Worm (Caenorhabditis elegans) whole organism, late embryonic: ENCODE measurements around the gene T27E7.1.
A peak's percentile ranks its signal among the peaks of the same experiment; 100 is the strongest.

ENCODE experiments used
- C08G9.2 ChIP-seq: sonication (generic microtip); optimal IDR thresholded peaks from 2 replicates; lab custom pipeline; 2016; ENCODE audit warnings: mild to moderate bottlenecking, missing genetic modification characterization, moderate library complexity, missing compliant biosample characterization
- C38D4.7 ChIP-seq: fragments of 200-800 bp; sonication (Bioruptor generic); optimal IDR thresholded peaks from 2 replicates; lab custom pipeline; 2018; ENCODE audit warnings: mild to moderate bottlenecking, missing genetic modification characterization, moderate library complexity, missing compliant biosample characterization
- F13H6.1 ChIP-seq: sonication (generic microtip); optimal IDR thresholded peaks from 2 replicates; lab custom pipeline; 2016; ENCODE audit warnings: missing genetic modification characterization, missing compliant biosample characterization
- K02D7.2 ChIP-seq: sonication (generic microtip); optimal IDR thresholded peaks from 2 replicates; lab custom pipeline; 2017; ENCODE audit warnings: mild to moderate bottlenecking, missing genetic modification characterization, missing compliant biosample characterization
- K09A11.1 ChIP-seq: sonication (generic microtip); optimal IDR thresholded peaks from 2 replicates; lab custom pipeline; 2017; ENCODE audit warnings: antibody characterized with exemption, mild to moderate bottlenecking, missing genetic modification characterization, missing compliant biosample characterization; ENCODE audit not compliant: insufficient read depth
- ahr-1 ChIP-seq: sonication (generic microtip); optimal IDR thresholded peaks from 2 replicates; lab custom pipeline; 2016; ENCODE audit warnings: missing genetic modification characterization, missing compliant biosample characterization
- ceh-14 ChIP-seq: sonication (generic microtip); optimal IDR thresholded peaks from 2 replicates; lab custom pipeline; 2016; ENCODE audit warnings: missing genotype, missing genetic modification characterization, missing compliant biosample characterization
- ceh-18 ChIP-seq: sonication (generic microtip); optimal IDR thresholded peaks from 2 replicates; lab custom pipeline; 2016; ENCODE audit warnings: missing genetic modification characterization, missing compliant biosample characterization
- ceh-19 ChIP-seq: fragments of 200-800 bp; sonication (Bioruptor generic); optimal IDR thresholded peaks from 2 replicates; lab custom pipeline; 2018; ENCODE audit warnings: mild to moderate bottlenecking, missing genetic modification characterization, missing compliant biosample characterization
- ceh-2 ChIP-seq: sonication (generic microtip); optimal IDR thresholded peaks from 2 replicates; lab custom pipeline; 2016; ENCODE audit warnings: missing genotype, missing genetic modification characterization, missing compliant biosample characterization
- ceh-24 ChIP-seq: sonication (generic microtip); optimal IDR thresholded peaks from 2 replicates; lab custom pipeline; 2016; ENCODE audit warnings: mild to moderate bottlenecking, missing genetic modification characterization, missing compliant biosample characterization
- ceh-30 ChIP-seq: fragments of 150-350 bp; optimal IDR thresholded peaks from 2 replicates; lab custom pipeline; 2014; ENCODE audit warnings: missing biosample characterization, missing genetic modification characterization
- ceh-31 ChIP-seq: sonication (generic microtip); optimal IDR thresholded peaks from 2 replicates; lab custom pipeline; 2016; ENCODE audit warnings: missing genetic modification characterization, missing compliant biosample characterization
- ceh-34 ChIP-seq: sonication (generic microtip); optimal IDR thresholded peaks from 2 replicates; lab custom pipeline; 2016; ENCODE audit warnings: mild to moderate bottlenecking, missing genetic modification characterization, missing compliant biosample characterization
- ceh-45 ChIP-seq: fragments of 200-800 bp; sonication (Bioruptor generic); IDR thresholded peaks from 2 replicates; pipeline ENCODE4 v1.3.6; 2022; ENCODE audit warnings: missing genetic modification reagents, missing genetic modification characterization, missing compliant biosample characterization
- dmd-4 ChIP-seq: sonication (generic microtip); optimal IDR thresholded peaks from 2 replicates; lab custom pipeline; 2016; ENCODE audit warnings: borderline replicate concordance, missing genetic modification characterization, missing compliant biosample characterization
- dve-1 ChIP-seq: sonication (generic microtip); optimal IDR thresholded peaks from 2 replicates; lab custom pipeline; 2017; ENCODE audit warnings: antibody characterized with exemption, mild to moderate bottlenecking, missing genetic modification characterization, missing compliant biosample characterization
- elt-2 ChIP-seq: sonication (generic microtip); optimal IDR thresholded peaks from 2 replicates; lab custom pipeline; 2016; ENCODE audit warnings: missing genetic modification reagents, missing genetic modification characterization, missing compliant biosample characterization
- eyg-1 ChIP-seq: sonication (generic microtip); optimal IDR thresholded peaks from 2 replicates; lab custom pipeline; 2016; ENCODE audit warnings: missing genotype, missing genetic modification characterization, missing compliant biosample characterization
- fax-1 ChIP-seq: sonication (generic microtip); optimal IDR thresholded peaks from 2 replicates; lab custom pipeline; 2016; ENCODE audit warnings: missing genotype, missing genetic modification characterization, missing compliant biosample characterization
- fkh-10 ChIP-seq: fragments of 150-350 bp; optimal IDR thresholded peaks from 2 replicates; lab custom pipeline; 2014; ENCODE audit warnings: missing biosample characterization, missing genetic modification reagents, missing genetic modification characterization
- fkh-6 ChIP-seq: sonication (generic microtip); optimal IDR thresholded peaks from 2 replicates; lab custom pipeline; 2016; ENCODE audit warnings: missing genetic modification characterization, missing compliant biosample characterization
- gmeb-2 ChIP-seq: sonication (generic microtip); optimal IDR thresholded peaks from 2 replicates; lab custom pipeline; 2016; ENCODE audit warnings: missing genetic modification characterization, inconsistent platforms, missing compliant biosample characterization
- hlh-15 ChIP-seq: sonication (generic microtip); optimal IDR thresholded peaks from 2 replicates; lab custom pipeline; 2016; ENCODE audit warnings: missing genetic modification characterization, missing compliant biosample characterization
- hlh-8 ChIP-seq: sonication (generic microtip); optimal IDR thresholded peaks from 2 replicates; lab custom pipeline; 2016; ENCODE audit warnings: missing genotype, missing genetic modification characterization, missing compliant biosample characterization
- madf-2 ChIP-seq: sonication (generic microtip); optimal IDR thresholded peaks from 2 replicates; lab custom pipeline; 2017; ENCODE audit warnings: missing genetic modification characterization, missing compliant biosample characterization
- nfya-1 ChIP-seq: sonication (generic microtip); optimal IDR thresholded peaks from 2 replicates; lab custom pipeline; 2017; ENCODE audit warnings: missing genetic modification characterization, mild to moderate bottlenecking, missing compliant biosample characterization, antibody characterized with exemption, moderate library complexity
- nhr-11 ChIP-seq: fragments of 150-350 bp; optimal IDR thresholded peaks from 2 replicates; lab custom pipeline; 2014; ENCODE audit warnings: missing biosample characterization, missing genetic modification characterization
- npax-4 ChIP-seq: sonication (generic microtip); optimal IDR thresholded peaks from 2 replicates; lab custom pipeline; 2016; ENCODE audit warnings: missing genetic modification characterization, missing compliant biosample characterization
- pha-2 ChIP-seq: sonication (generic microtip); optimal IDR thresholded peaks from 2 replicates; lab custom pipeline; 2017; ENCODE audit warnings: mild to moderate bottlenecking, missing genetic modification characterization, missing compliant biosample characterization
- pha-4 ChIP-seq: fragments of 150-350 bp; optimal IDR thresholded peaks from 2 replicates; lab custom pipeline; 2018; ENCODE audit warnings: missing biosample characterization, missing genetic modification reagents, missing genetic modification characterization
- pros-1 ChIP-seq: fragments of 150-350 bp; optimal IDR thresholded peaks from 2 replicates; lab custom pipeline; 2014; ENCODE audit warnings: missing biosample characterization, missing genetic modification reagents, missing genetic modification characterization
- ref-2 ChIP-seq: sonication (generic microtip); optimal IDR thresholded peaks from 2 replicates; lab custom pipeline; 2016; ENCODE audit warnings: missing genetic modification characterization, missing compliant biosample characterization
- rnt-1 ChIP-seq: sonication (generic microtip); optimal IDR thresholded peaks from 2 replicates; lab custom pipeline; 2016; ENCODE audit warnings: missing genetic modification characterization, missing compliant biosample characterization
- sdc-2 ChIP-seq: sonication (generic microtip); optimal IDR thresholded peaks from 2 replicates; lab custom pipeline; 2016; ENCODE audit warnings: missing genotype, missing genetic modification characterization, missing compliant biosample characterization
- sox-2 ChIP-seq: fragments of 200-800 bp; sonication (Bioruptor generic); IDR thresholded peaks from 2 replicates; pipeline ENCODE4 v1.3.6; 2022; ENCODE audit warnings: missing genetic modification reagents, missing genetic modification characterization, missing compliant biosample characterization
- sox-4 ChIP-seq: sonication (generic microtip); optimal IDR thresholded peaks from 2 replicates; lab custom pipeline; 2017; ENCODE audit warnings: mild to moderate bottlenecking, missing genetic modification characterization, inconsistent platforms, missing compliant biosample characterization
- syd-9 ChIP-seq: sonication (generic microtip); optimal IDR thresholded peaks from 2 replicates; lab custom pipeline; 2016; ENCODE audit warnings: mild to moderate bottlenecking, missing genetic modification characterization, moderate library complexity, missing compliant biosample characterization
- tbx-2 ChIP-seq: sonication (generic microtip); optimal IDR thresholded peaks from 2 replicates; lab custom pipeline; 2016; ENCODE audit warnings: missing genetic modification characterization, missing compliant biosample characterization
- unc-3 ChIP-seq, 2 experiments: fragments of 200-800 bp in 1 of 2; sonication (Bioruptor generic) in 1 of 2; sonication (generic microtip) in 1 of 2; conservative IDR thresholded peaks in 1 of 2; optimal IDR thresholded peaks in 1 of 2; 2 replicates each; pipeline versions ENCODE4 v1.3.6 to Lab custom; 2016 to 2022; ENCODE audit warnings: missing compliant biosample characterization in 2 of 2, missing genetic modification characterization in 2 of 2, missing genetic modification reagents in 1 of 2
- unc-42 ChIP-seq: sonication (generic microtip); optimal IDR thresholded peaks from 2 replicates; lab custom pipeline; 2016; ENCODE audit warnings: missing genotype, missing genetic modification characterization, missing compliant biosample characterization
- unc-55 ChIP-seq: sonication (generic microtip); optimal IDR thresholded peaks from 2 replicates; lab custom pipeline; 2017; ENCODE audit warnings: missing biosample characterization, missing genetic modification reagents, missing genetic modification characterization
- unc-86 ChIP-seq: sonication (generic microtip); optimal IDR thresholded peaks from 2 replicates; lab custom pipeline; 2016; ENCODE audit warnings: missing genetic modification characterization, missing compliant biosample characterization
- zip-5 ChIP-seq: sonication (generic microtip); optimal IDR thresholded peaks from 2 replicates; lab custom pipeline; 2016; ENCODE audit warnings: missing genetic modification characterization, missing compliant biosample characterization
- ztf-16 ChIP-seq: sonication (generic microtip); optimal IDR thresholded peaks from 2 replicates; lab custom pipeline; 2017; ENCODE audit warnings: missing genetic modification characterization, missing compliant biosample characterization

T27E7.1 gene

ce11 chrIV:14496494-14496893 is 23.1 kb upstream of the T27E7.1 start:
- peak; percentile 49 for TF ChIP-seq sox-2 (GFP tag; lab: Robert Waterston, UW)
- peak; percentile 51 for TF ChIP-seq ceh-31
- peak; percentile 69 for TF ChIP-seq pha-2
- peak; percentile 22 for TF ChIP-seq fkh-6 (tag; lab: Kevin White, UChicago)
- TF ChIP-seq eyg-1 (tag; lab: Kevin White, UChicago): peak; percentile 6
- TF ChIP-seq ceh-2 (tag; lab: Kevin White, UChicago): peak; percentile 31
- peak; percentile 55 for TF ChIP-seq ceh-34 (tag; lab: Kevin White, UChicago)
- no peak for TF ChIP-seq elt-2 (tag; lab: Kevin White, UChicago)
- TF ChIP-seq C08G9.2 (tag; lab: Kevin White, UChicago): no peak
- TF ChIP-seq tbx-2: peak; percentile 69
- TF ChIP-seq sdc-2 (tag; lab: Kevin White, UChicago): no peak
- TF ChIP-seq nhr-11 (tag; lab: Kevin White, UChicago): no peak
- TF ChIP-seq ref-2 (tag; lab: Kevin White, UChicago): peak; percentile 53
- TF ChIP-seq ceh-19 (GFP tag; lab: Kevin White, UChicago): peak; percentile 23
- TF ChIP-seq rnt-1 (tag; lab: Kevin White, UChicago): peak; percentile 36
- peak; percentile 24 for TF ChIP-seq syd-9 (tag; lab: Kevin White, UChicago)
- peak; percentile 16 for TF ChIP-seq sox-4 (tag; lab: Kevin White, UChicago)
- TF ChIP-seq ztf-16: peak; percentile 23
- peak; percentile 38 for TF ChIP-seq dmd-4
- no peak for TF ChIP-seq ceh-45 (GFP tag; lab: Robert Waterston, UW)
- peak; percentile 34 for TF ChIP-seq F13H6.1
- peak; percentile 5 for TF ChIP-seq hlh-8 (tag; lab: Kevin White, UChicago)
- no peak for TF ChIP-seq ceh-14 (tag; lab: Kevin White, UChicago)
- peak; percentile 59 for TF ChIP-seq nfya-1 (tag; lab: Kevin White, UChicago)

DNA sequence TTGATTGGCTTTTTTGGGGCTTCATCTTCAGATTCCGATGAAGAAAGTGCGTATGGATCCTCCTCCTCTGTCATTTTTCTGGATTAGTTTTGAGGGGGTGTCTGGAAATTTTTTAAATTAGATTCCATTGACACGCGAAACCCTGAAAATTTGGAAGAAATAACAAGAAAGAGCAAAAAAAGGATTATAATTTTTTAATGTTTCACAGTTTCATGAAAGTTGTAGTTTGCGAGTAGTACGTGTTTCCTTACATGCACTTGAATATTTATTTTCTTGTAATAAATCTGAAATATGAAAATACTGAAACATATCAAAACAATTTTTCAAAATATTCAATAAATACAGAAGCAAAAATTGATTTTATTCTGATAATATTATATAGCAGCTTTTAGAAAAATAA is 14.5 kb upstream of the T27E7.1 start, which contains the start of gene tag-273:
Gene tag-273 (minus strand): TSS at position 101 of the 400 bp plus-strand sequence.
- TF ChIP-seq zip-5 (no peak), syd-9 (tag; lab: Kevin White, UChicago) (no peak), sox-2 (GFP tag; lab: Robert Waterston, UW) (no peak), nhr-11 (tag; lab: Kevin White, UChicago) (no peak), K02D7.2 (tag; lab: Kevin White, UChicago) (no peak), gmeb-2 (tag; lab: Kevin White, UChicago) (no peak), ceh-24 (no peak), madf-2 (tag; lab: Kevin White, UChicago) (no peak)

- TF ChIP-seq ceh-14 (tag; lab: Kevin White, UChicago): no peak
- no peak for TF ChIP-seq pros-1 (tag; lab: Kevin White, UChicago)
- no peak for TF ChIP-seq hlh-8 (tag; lab: Kevin White, UChicago)
- no peak for TF ChIP-seq fkh-10 (GFP tag; lab: Kevin White, UChicago)
- TF ChIP-seq npax-4 (tag; lab: Kevin White, UChicago): no peak
- no peak for TF ChIP-seq fkh-6 (tag; lab: Kevin White, UChicago)
These were observed 13.5 kb upstream of the T27E7.1 start for ce11 chrIV:14506042-14506441.

DNA sequence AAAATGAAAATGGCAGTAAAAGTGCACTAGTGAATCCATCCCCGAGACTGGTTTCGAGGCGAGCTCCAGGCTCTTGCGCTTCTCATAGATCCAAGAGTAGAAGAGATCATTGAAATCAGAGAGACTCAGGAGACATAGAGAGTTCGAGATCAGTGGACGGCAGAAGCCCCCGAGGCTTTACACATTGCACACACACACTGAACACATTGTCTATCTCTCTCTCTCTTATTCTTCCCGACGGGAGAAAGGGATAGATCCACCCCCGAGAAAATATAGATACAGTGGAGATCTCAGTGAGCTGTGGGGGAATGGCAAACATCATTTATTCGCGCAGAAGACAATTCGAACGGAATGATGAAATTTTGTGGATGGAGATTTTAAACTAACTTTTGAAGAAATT is 12.6 kb upstream of the T27E7.1 start:
- TF ChIP-seq ceh-18 (peak; percentile 23), ceh-45 (GFP tag; lab: Robert Waterston, UW) (no peak), hlh-8 (tag; lab: Kevin White, UChicago) (no peak), tbx-2 (peak; percentile 2), rnt-1 (tag; lab: Kevin White, UChicago) (peak; percentile 77)

DNA sequence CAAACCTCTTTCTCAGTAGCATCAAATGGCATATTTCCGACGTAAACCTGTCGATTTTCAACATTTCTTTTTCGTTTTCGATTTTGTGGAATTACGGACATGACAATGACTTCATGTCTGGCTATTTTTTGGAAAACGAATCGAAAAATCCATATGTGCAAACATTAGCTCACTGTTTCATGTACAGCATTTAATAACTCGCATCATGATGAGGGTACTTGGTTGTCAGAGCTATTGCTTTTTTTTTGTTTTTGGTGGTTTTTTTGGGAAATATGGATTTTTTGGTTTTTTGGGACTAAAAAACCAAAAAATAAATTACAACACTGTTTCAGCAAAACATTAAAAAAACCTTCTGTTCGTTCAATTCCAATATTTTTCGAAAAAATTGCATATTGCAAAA is 7.2 kb upstream of the T27E7.1 start, which contains the start of gene Y57G11A.5:
Gene Y57G11A.5 (minus strand): TSS at position 101 of the 400 bp plus-strand sequence.
- TF ChIP-seq fax-1 (no peak), unc-86 (tag; lab: Kevin White, UChicago) (no peak), dve-1 (tag; lab: Kevin White, UChicago) (no peak), hlh-15 (tag; lab: Kevin White, UChicago) (no peak), ceh-31 (no peak), pha-4 (tag; lab: Kevin White, UChicago) (no peak), ahr-1 (no peak), ceh-2 (tag; lab: Kevin White, UChicago) (no peak), C38D4.7 (GFP tag; lab: Kevin White, UChicago) (no peak), unc-42 (no peak), K09A11.1 (tag; lab: Kevin White, UChicago) (no peak), ceh-30 (tag; lab: Kevin White, UChicago) (no peak), unc-55 (GFP tag; lab: Kevin White, UChicago) (no peak), unc-3 (GFP tag; conservative IDR thresholded peaks at IDR 0.05; lab: Robert Waterston, UW) (no peak), unc-3 (tag; optimal IDR thresholded peaks at IDR 0.05; lab: Kevin White, UChicago) (no peak), madf-2 (tag; lab: Kevin White, UChicago) (no peak), ceh-24 (no peak)
